Fruit fly (Drosophila melanogaster) whole organism, embryonic: Measurements from ENCODE around the gene Rbcn-3B.

Experiments
- Blimp-1 ChIP-seq: fragments of 200-800 bp; sonication (Bioruptor generic); optimal IDR thresholded peaks from 3 replicates; lab custom pipeline; 2018; ENCODE audit warnings: missing biosample characterization, missing genetic modification characterization, mild to moderate bottlenecking, moderate library complexity, missing genetic modification reagents
- CG1024 ChIP-seq: fragments of 200-800 bp; sonication (Bioruptor generic); IDR thresholded peaks from 2 replicates; pipeline ENCODE4 v1.3.6; 2022; ENCODE audit warnings: missing biosample characterization, missing genetic modification characterization
- CG10366 ChIP-seq: fragments of 200-800 bp; sonication (Bioruptor generic); IDR thresholded peaks from 2 replicates; pipeline ENCODE4 v1.3.6; 2022; ENCODE audit warnings: missing biosample characterization, missing genetic modification characterization
- CG10565 ChIP-seq: fragments of 200-800 bp; sonication (Bioruptor generic); optimal IDR thresholded peaks from 3 replicates; lab custom pipeline; 2016; ENCODE audit warnings: missing biosample characterization, mild to moderate bottlenecking, missing genetic modification characterization
- CG10654 ChIP-seq: fragments of 200-800 bp; sonication (Bioruptor generic); optimal IDR thresholded peaks from 2 replicates; lab custom pipeline; 2016; ENCODE audit warnings: missing biosample characterization, missing genetic modification characterization
- CG12071 ChIP-seq: fragments of 200-800 bp; sonication (Bioruptor generic); optimal IDR thresholded peaks from 3 replicates; lab custom pipeline; 2018; ENCODE audit warnings: missing biosample characterization, mild to moderate bottlenecking, missing genetic modification characterization
- CG1233 ChIP-seq: fragments of 200-800 bp; sonication (Bioruptor generic); optimal IDR thresholded peaks from 4 replicates; lab custom pipeline; 2018; ENCODE audit warnings: missing biosample characterization, mild to moderate bottlenecking, missing genetic modification characterization
- CG14441 ChIP-seq: fragments of 200-800 bp; sonication (Bioruptor generic); IDR thresholded peaks from 2 replicates; pipeline ENCODE4 v1.3.6; 2022; ENCODE audit warnings: missing biosample characterization, missing genetic modification characterization
- CG17802 ChIP-seq: fragments of 200-800 bp; sonication (Bioruptor generic); optimal IDR thresholded peaks from 2 replicates; lab custom pipeline; 2018; ENCODE audit warnings: missing biosample characterization, mild to moderate bottlenecking, missing genetic modification characterization, moderate library complexity
- CG34376 ChIP-seq: fragments of 200-800 bp; sonication (Bioruptor generic); optimal IDR thresholded peaks from 2 replicates; lab custom pipeline; 2018; ENCODE audit warnings: missing biosample characterization, mild to moderate bottlenecking, missing genetic modification characterization
- CG4360 ChIP-seq: fragments of 200-800 bp; sonication (Bioruptor generic); IDR thresholded peaks from 2 replicates; pipeline ENCODE4 v1.3.6; 2022; ENCODE audit warnings: missing biosample characterization, missing genetic modification characterization
- CG43689 ChIP-seq: fragments of 200-800 bp; sonication (Bioruptor generic); IDR thresholded peaks from 2 replicates; pipeline ENCODE4 v1.3.6; 2022; ENCODE audit warnings: missing biosample characterization, missing genetic modification characterization
- CG4617 ChIP-seq: fragments of 200-800 bp; sonication (Bioruptor generic); optimal IDR thresholded peaks from 3 replicates; lab custom pipeline; 2016; ENCODE audit warnings: missing biosample characterization, missing genetic modification characterization, borderline replicate concordance
- CG4730 ChIP-seq: fragments of 200-800 bp; sonication (Bioruptor generic); IDR thresholded peaks from 2 replicates; pipeline ENCODE4 v1.3.6; 2022; ENCODE audit warnings: missing biosample characterization, missing genetic modification characterization
- CG6813 ChIP-seq: fragments of 200-800 bp; sonication (Bioruptor generic); optimal IDR thresholded peaks from 2 replicates; lab custom pipeline; 2017; ENCODE audit warnings: missing biosample characterization, missing genetic modification characterization, mild to moderate bottlenecking, moderate library complexity, missing genetic modification reagents
- CG7987 ChIP-seq: fragments of 200-800 bp; sonication (Bioruptor generic); optimal IDR thresholded peaks from 2 replicates; lab custom pipeline; 2018; ENCODE audit warnings: missing biosample characterization, mild to moderate bottlenecking, missing genetic modification characterization, moderate library complexity
- CG8089 ChIP-seq: fragments of 200-800 bp; sonication (Bioruptor generic); optimal IDR thresholded peaks from 3 replicates; lab custom pipeline; 2016; ENCODE audit warnings: missing biosample characterization, missing genetic modification characterization
- CG8388 ChIP-seq: fragments of 200-800 bp; sonication (Bioruptor generic); optimal IDR thresholded peaks from 2 replicates; lab custom pipeline; 2019; ENCODE audit warnings: missing biosample characterization, mild to moderate bottlenecking, missing genetic modification characterization, moderate library complexity
- CG8478 ChIP-seq: fragments of >200 bp; optimal IDR thresholded peaks from 2 replicates; lab custom pipeline; 2018
- Dfd ChIP-seq, 2 experiments: fragments of >200 bp; optimal IDR thresholded peaks; 2 replicates each; lab custom pipeline; 2017; ENCODE audit warnings: missing biosample characterization in 2 of 2, missing genetic modification characterization in 2 of 2
- Dip2 ChIP-seq: fragments of 200-800 bp; sonication (Bioruptor generic); IDR thresholded peaks from 2 replicates; pipeline ENCODE4 v1.3.6; 2022; ENCODE audit warnings: missing biosample characterization, missing genetic modification characterization
- Dll ChIP-seq: fragments of 200-800 bp; sonication (Bioruptor generic); IDR thresholded peaks from 4 replicates; pipeline ENCODE4 v1.3.6; 2022; ENCODE audit warnings: missing biosample characterization, missing genetic modification characterization; ENCODE audit not compliant: partially characterized antibody
- Doc2 ChIP-seq: fragments of 200-800 bp; sonication (Bioruptor generic); IDR thresholded peaks from 2 replicates; pipeline ENCODE4 v1.3.6; 2022; ENCODE audit warnings: missing biosample characterization, missing genetic modification characterization
- Doc3 ChIP-seq: fragments of 200-800 bp; sonication (Bioruptor generic); IDR thresholded peaks from 3 replicates; pipeline ENCODE4 v1.3.6; 2022; ENCODE audit warnings: missing biosample characterization, missing genetic modification characterization; ENCODE audit not compliant: partially characterized antibody
- E2f2 ChIP-seq: fragments of 200-800 bp; sonication (Bioruptor generic); IDR thresholded peaks from 2 replicates; pipeline ENCODE4 v1.3.6; 2022; ENCODE audit warnings: missing biosample characterization, missing genetic modification characterization
- GATAe ChIP-seq: fragments of 200-800 bp; sonication (Bioruptor generic); conservative IDR thresholded peaks from 2 replicates; pipeline ENCODE4 v1.3.6; 2022; ENCODE audit warnings: missing biosample characterization, missing genetic modification characterization
- Hey ChIP-seq: fragments of 200-800 bp; sonication (Bioruptor generic); optimal IDR thresholded peaks from 3 replicates; lab custom pipeline; 2018; ENCODE audit warnings: missing biosample characterization, mild to moderate bottlenecking, missing genetic modification characterization
- Nf-YA ChIP-seq: fragments of 200-800 bp; sonication (Bioruptor generic); IDR thresholded peaks from 2 replicates; pipeline ENCODE4 v1.3.6; 2022; ENCODE audit warnings: missing biosample characterization, missing genetic modification characterization
- Optix ChIP-seq: fragments of 200-800 bp; sonication (Bioruptor generic); IDR thresholded peaks from 3 replicates; pipeline ENCODE4 v1.3.6; 2022; ENCODE audit warnings: missing biosample characterization, missing genetic modification characterization
- Rfx ChIP-seq: fragments of 200-800 bp; sonication (Bioruptor generic); IDR thresholded peaks from 2 replicates; pipeline ENCODE4 v1.3.6; 2022; ENCODE audit warnings: missing biosample characterization, missing genetic modification characterization
- Sin3A ChIP-seq: fragments of >200 bp; optimal IDR thresholded peaks from 2 replicates; lab custom pipeline; 2018
- Sox102F ChIP-seq: fragments of 200-800 bp; sonication (Bioruptor generic); optimal IDR thresholded peaks from 2 replicates; lab custom pipeline; 2018; ENCODE audit warnings: missing biosample characterization, mild to moderate bottlenecking, missing genetic modification characterization, moderate library complexity
- YL-1 ChIP-seq: fragments of 200-800 bp; sonication (Bioruptor generic); optimal IDR thresholded peaks from 3 replicates; lab custom pipeline; 2017; ENCODE audit warnings: missing biosample characterization, mild to moderate bottlenecking, missing genetic modification characterization
- bcd ChIP-seq: fragments of 200-800 bp; sonication (Bioruptor generic); optimal IDR thresholded peaks from 2 replicates; lab custom pipeline; 2017; ENCODE audit warnings: missing biosample characterization, mild to moderate bottlenecking, missing genetic modification characterization
- croc ChIP-seq: fragments of 200-800 bp; sonication (Bioruptor generic); conservative IDR thresholded peaks from 3 replicates; pipeline ENCODE4 v1.3.6; 2022; ENCODE audit warnings: missing biosample characterization, missing genetic modification characterization
- esg ChIP-seq: fragments of 200-800 bp; sonication (Bioruptor generic); conservative IDR thresholded peaks from 2 replicates; pipeline ENCODE4 v1.3.6; 2022; ENCODE audit warnings: missing biosample characterization, missing genetic modification characterization
- eyg ChIP-seq: fragments of 200-800 bp; sonication (Bioruptor generic); optimal IDR thresholded peaks from 3 replicates; lab custom pipeline; 2016; ENCODE audit warnings: missing biosample characterization, missing genetic modification characterization
- fd102C ChIP-seq: fragments of 200-800 bp; sonication (Bioruptor generic); optimal IDR thresholded peaks from 2 replicates; lab custom pipeline; 2018; ENCODE audit warnings: missing biosample characterization, mild to moderate bottlenecking, missing genetic modification characterization, moderate library complexity
- fd64A ChIP-seq: fragments of 200-800 bp; sonication (Bioruptor generic); optimal IDR thresholded peaks from 3 replicates; lab custom pipeline; 2018; ENCODE audit warnings: missing biosample characterization, mild to moderate bottlenecking, missing genetic modification characterization
- grau ChIP-seq: fragments of 200-800 bp; optimal IDR thresholded peaks from 3 replicates; lab custom pipeline; 2019; ENCODE audit warnings: missing biosample characterization, mild to moderate bottlenecking, missing genetic modification characterization, moderate library complexity
- hkb ChIP-seq, 2 experiments: fragments of 200-800 bp in 1 of 2; fragments of >200 bp in 1 of 2; sonication (Bioruptor generic) in 1 of 2; IDR thresholded peaks in 1 of 2; optimal IDR thresholded peaks in 1 of 2; 2 replicates each; pipeline versions ENCODE4 v1.3.6 to Lab custom; 2017 to 2022; ENCODE audit warnings: missing biosample characterization in 1 of 2, missing genetic modification characterization in 1 of 2
- ken ChIP-seq: fragments of 200-800 bp; sonication (Bioruptor generic); IDR thresholded peaks from 3 replicates; pipeline ENCODE4 v1.3.6; 2022; ENCODE audit warnings: missing biosample characterization, missing genetic modification characterization
- nau ChIP-seq: fragments of 200-800 bp; sonication (Bioruptor generic); optimal IDR thresholded peaks from 3 replicates; lab custom pipeline; 2017; ENCODE audit warnings: missing biosample characterization, mild to moderate bottlenecking, missing genetic modification characterization, missing genetic modification reagents
- nerfin-2 ChIP-seq: fragments of 200-800 bp; sonication (Bioruptor generic); IDR thresholded peaks from 2 replicates; pipeline ENCODE4 v1.3.6; 2022; ENCODE audit warnings: missing biosample characterization, missing genetic modification characterization; ENCODE audit not compliant: partially characterized antibody
- row ChIP-seq: fragments of 200-800 bp; sonication (Bioruptor generic); IDR thresholded peaks from 3 replicates; pipeline ENCODE4 v1.3.6; 2022; ENCODE audit warnings: missing biosample characterization, missing genetic modification characterization
- sd ChIP-seq: fragments of 200-800 bp; sonication (Bioruptor generic); optimal IDR thresholded peaks from 3 replicates; lab custom pipeline; 2018; ENCODE audit warnings: missing biosample characterization, mild to moderate bottlenecking, missing genetic modification characterization, moderate library complexity
- slp2 ChIP-seq: fragments of 200-800 bp; sonication (Bioruptor generic); optimal IDR thresholded peaks from 2 replicates; lab custom pipeline; 2016; ENCODE audit warnings: missing biosample characterization, missing genetic modification characterization
- vnd ChIP-seq: fragments of 200-800 bp; sonication (Bioruptor generic); IDR thresholded peaks from 3 replicates; pipeline ENCODE4 v1.3.6; 2022; ENCODE audit warnings: missing biosample characterization, missing genetic modification characterization; ENCODE audit not compliant: partially characterized antibody
- zen2 ChIP-seq: fragments of 200-800 bp; sonication (Bioruptor generic); IDR thresholded peaks from 3 replicates; pipeline ENCODE4 v1.3.6; 2022; ENCODE audit warnings: missing biosample characterization, missing genetic modification characterization; ENCODE audit not compliant: partially characterized antibody
- zfh2 ChIP-seq: fragments of 200-800 bp; sonication (Bioruptor generic); optimal IDR thresholded peaks from 2 replicates; lab custom pipeline; 2016; ENCODE audit warnings: missing biosample characterization, missing genetic modification characterization

The Rbcn-3B gene

DNA sequence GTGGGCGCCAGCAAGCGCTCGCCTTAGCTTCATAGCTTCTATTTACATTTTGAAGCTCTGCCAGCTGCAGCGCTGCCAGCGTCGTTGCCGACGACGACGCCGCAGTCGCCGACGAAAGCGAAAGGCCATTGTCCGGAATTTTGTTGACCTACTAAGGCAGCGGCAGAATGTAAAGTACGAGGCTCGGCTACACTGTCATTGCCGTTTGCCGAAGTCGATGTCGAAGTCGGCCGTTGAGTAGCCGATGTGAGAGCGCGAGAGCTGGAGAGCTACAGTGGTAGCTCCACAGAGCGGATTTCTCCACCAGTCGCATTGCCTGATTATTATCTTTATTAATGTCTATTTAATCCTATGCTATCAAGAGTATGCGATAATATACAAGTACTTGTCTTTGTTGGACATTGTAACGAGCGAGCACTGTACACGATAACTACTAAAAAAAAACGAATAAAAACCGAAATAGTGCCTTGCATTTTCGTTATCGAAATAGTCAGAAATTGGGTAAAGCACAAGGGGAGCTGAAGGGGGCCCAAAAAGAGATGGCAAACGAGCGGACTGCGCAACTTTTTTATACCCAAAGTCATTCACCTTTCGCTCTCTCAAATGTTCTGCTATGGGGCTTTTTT, 55.0 kb downstream of the Rbcn-3B start (continued):
- TF ChIP-seq croc (GFP tag; lab: Robert Waterston, UW) (peak; percentile 91), CG8089 (GFP tag; lab: Kevin White, UChicago) (peak; percentile 91), CG4617 (peak; percentile 87), fd102C (GFP tag; lab: Kevin White, UChicago) (no peak), eyg (GFP tag; lab: Kevin White, UChicago) (peak; percentile 78), Doc3 (GFP tag; lab: Robert Waterston, UW) (no peak), CG43689 (GFP tag; lab: Robert Waterston, UW) (peak; percentile 90), CG8388 (GFP tag; lab: Kevin White, UChicago) (peak; percentile 91), CG6813 (GFP tag; lab: Kevin White, UChicago) (peak; percentile 88), Dfd (GFP tag; optimal IDR thresholded peaks at IDR 0.05; lab: Kevin White, UChicago) (no peak), bcd (GFP tag; lab: Kevin White, UChicago) (peak; percentile 93), hkb (optimal IDR thresholded peaks at IDR 0.05; lab: Kevin White, UChicago) (no peak), hkb (GFP tag; IDR thresholded peaks at IDR 0.05; lab: Robert Waterston, UW) (peak; percentile 96), esg (GFP tag; lab: Robert Waterston, UW) (peak; percentile 96), fd64A (GFP tag; lab: Kevin White, UChicago) (peak; percentile 91), row (GFP tag; lab: Robert Waterston, UW) (peak; percentile 98), Nf-YA (GFP tag; lab: Robert Waterston, UW) (peak; percentile 90), CG4730 (GFP tag; lab: Robert Waterston, UW) (peak; percentile 94), E2f2 (GFP tag; lab: Robert Waterston, UW) (peak; percentile 75), grau (peak; percentile 99), vnd (GFP tag; lab: Robert Waterston, UW) (0 out of 3 replicates have a peak, but pooled peaks have one; percentile 9), CG4360 (GFP tag; lab: Robert Waterston, UW) (peak; percentile 63), sd (tag; lab: Kevin White, UChicago) (peak; percentile 83), CG12071 (GFP tag; lab: Kevin White, UChicago) (peak; percentile 96), CG10654 (GFP tag; lab: Kevin White, UChicago) (peak; percentile 93), Rfx (peak; percentile 96), Hey (tag; lab: Kevin White, UChicago) (peak; percentile 77), CG8478 (lab: Kevin White, UChicago) (no peak), CG34376 (GFP tag; lab: Kevin White, UChicago) (peak; percentile 78), CG7987 (GFP tag; lab: Kevin White, UChicago) (peak; percentile 85), CG10565 (GFP tag; lab: Kevin White, UChicago) (peak; percentile 53), slp2 (peak; percentile 94), Optix (peak; percentile 96), zen2 (no peak), nerfin-2 (GFP tag; lab: Robert Waterston, UW) (no peak), zfh2 (peak; percentile 88), ken (peak; percentile 98), Sox102F (GFP tag; lab: Kevin White, UChicago) (peak; percentile 97), nau (peak; percentile 90), Doc2 (GFP tag; lab: Robert Waterston, UW) (peak; percentile 87), Sin3A (lab: Kevin White, UChicago) (no peak), CG17802 (peak; percentile 83), GATAe (GFP tag; lab: Robert Waterston, UW) (peak; percentile 93), CG14441 (GFP tag; lab: Robert Waterston, UW) (peak; percentile 97), YL-1 (peak; percentile 53), Dll (GFP tag; lab: Robert Waterston, UW) (no peak), CG1024 (GFP tag; lab: Robert Waterston, UW) (peak; percentile 88), CG1233 (GFP tag; lab: Kevin White, UChicago) (peak; percentile 93), Dip2 (GFP tag; lab: Robert Waterston, UW) (peak; percentile 61; the same call in 1 of the 2 replicates), Blimp-1 (GFP tag; lab: Kevin White, UChicago) (peak; percentile 96), CG10366 (GFP tag; lab: Robert Waterston, UW) (peak; percentile 97)
